Worm (Caenorhabditis elegans): Measurements from ENCODE around the gene rpl-23.

ce11 chrIII:5721488-5721887 is 15.6 kb upstream of the rpl-23 start:
- no peak for TF ChIP-seq nhr-237 (tag; optimal IDR thresholded peaks at IDR 0.05)
- no peak for TF ChIP-seq nhr-12 (tag; optimal IDR thresholded peaks at IDR 0.05)
- no peak for TF ChIP-seq ztf-11 (tag; optimal IDR thresholded peaks at IDR 0.05)
- TF ChIP-seq ceh-43 (GFP tag; optimal IDR thresholded peaks at IDR 0.05), result no peak
- TF ChIP-seq sem-2 (GFP tag; optimal IDR thresholded peaks at IDR 0.05), result no peak
- no peak for TF ChIP-seq lin-13 (tag; optimal IDR thresholded peaks at IDR 0.05)
- no peak for TF ChIP-seq nhr-28 (tag; optimal IDR thresholded peaks at IDR 0.05)
- peak; percentile 75 for TF ChIP-seq unc-62 (GFP tag; optimal IDR thresholded peaks at IDR 0.05)
- no peak for TF ChIP-seq lsy-2 (tag; optimal IDR thresholded peaks at IDR 0.05)
- TF ChIP-seq mep-1 (tag; optimal IDR thresholded peaks at IDR 0.05), result no peak

Measured in whole organism, mixed stage, embryonic.